Fruit fly (Drosophila melanogaster): ENCODE data around the gene AnxB11.
A peak's percentile ranks its signal among the peaks of the same experiment; 100 is the strongest.

The AnxB11 gene

dm6 chrX:16421899-16422412 is at the start of gene AnxB11 (continued):
- TF ChIP-seq CG10431 (GFP tag; optimal IDR thresholded peaks at IDR 0.05) (no peak), CG1603 (tag; optimal IDR thresholded peaks at IDR 0.05) (peak; percentile 37), CG6791 (GFP tag; IDR thresholded peaks at IDR 0.05; ENCODE audit: partially characterized antibody) (peak; percentile 76), CG34224 (GFP tag; IDR thresholded peaks at IDR 0.05; ENCODE audit: partially characterized antibody) (peak; percentile 45; the same call in 2 of the 3 replicates), CG8924 (tag; optimal IDR thresholded peaks at IDR 0.05) (peak; percentile 8), hkb (optimal IDR thresholded peaks at IDR 0.05) (no peak), hkb (GFP tag; IDR thresholded peaks at IDR 0.05) (0 out of 2 replicates have a peak, but pooled peaks have one; percentile 13), Jarid2 (GFP tag; optimal IDR thresholded peaks at IDR 0.05) (peak; percentile 74), Awh (GFP tag; IDR thresholded peaks at IDR 0.05) (0 out of 2 replicates have a peak, but pooled peaks have one; percentile 7), CG2712 (tag; optimal IDR thresholded peaks at IDR 0.05) (peak; percentile 23), sens (GFP tag) (no peak), Sin3A (optimal IDR thresholded peaks at IDR 0.05) (peak; percentile 29), tna (GFP tag; IDR thresholded peaks at IDR 0.05; ENCODE audit: partially characterized antibody) (peak; percentile 68), sob (GFP tag; IDR thresholded peaks at IDR 0.05) (peak; percentile 26; the same call in 1 of the 2 replicates), ato (GFP tag; IDR thresholded peaks at IDR 0.05; ENCODE audit: partially characterized antibody) (peak; percentile 76), Dll (GFP tag; IDR thresholded peaks at IDR 0.05; ENCODE audit: partially characterized antibody) (peak; percentile 70), CG13424 (tag; optimal IDR thresholded peaks at IDR 0.05) (no peak), CG4617 (GFP tag; optimal IDR thresholded peaks at IDR 0.05; ENCODE audit: borderline replicate concordance) (peak; percentile 23), lilli (GFP tag; optimal IDR thresholded peaks at IDR 0.05) (no peak), Opbp (GFP tag; IDR thresholded peaks at IDR 0.05; ENCODE audit: partially characterized antibody) (peak; percentile 74; the same call in 2 of the 3 replicates), CG14860 (GFP tag; IDR thresholded peaks at IDR 0.05; ENCODE audit: partially characterized antibody) (peak; percentile 50), MESR4 (GFP tag; optimal IDR thresholded peaks at IDR 0.05) (peak; percentile 53), D19A (tag; optimal IDR thresholded peaks at IDR 0.05) (no peak), bbx (GFP tag; IDR thresholded peaks at IDR 0.05; ENCODE audit: partially characterized antibody) (peak; percentile 72), HLH4C (GFP tag; IDR thresholded peaks at IDR 0.05; ENCODE audit: partially characterized antibody) (peak; percentile 74), CG6683 (GFP tag; optimal IDR thresholded peaks at IDR 0.05) (no peak), CG7928 (GFP tag; optimal IDR thresholded peaks at IDR 0.05) (peak; percentile 88), CG2129 (GFP tag; IDR thresholded peaks at IDR 0.05; ENCODE audit: partially characterized antibody) (no peak), Ptx1 (GFP tag; IDR thresholded peaks at IDR 0.05) (no peak), bsh (GFP tag; optimal IDR thresholded peaks at IDR 0.05) (no peak), CG8944 (GFP tag; optimal IDR thresholded peaks at IDR 0.05) (no peak), CG1529 (GFP tag; optimal IDR thresholded peaks at IDR 0.05) (peak; percentile 86), CG32767 (GFP tag; IDR thresholded peaks at IDR 0.05) (peak; percentile 52; the same call in 1 of the 2 replicates), CG4282 (GFP tag; optimal IDR thresholded peaks at IDR 0.05) (no peak), Doc3 (GFP tag; IDR thresholded peaks at IDR 0.05; ENCODE audit: partially characterized antibody) (0 out of 3 replicates have a peak, but pooled peaks have one; percentile 26), gem (tag; optimal IDR thresholded peaks at IDR 0.05) (no peak), MBD-R2 (GFP tag; IDR thresholded peaks at IDR 0.05) (peak; percentile 37; the same call in 1 of the 2 replicates), Dp (GFP tag; optimal IDR thresholded peaks at IDR 0.05) (peak; percentile 70), psq (GFP tag; optimal IDR thresholded peaks at IDR 0.05) (no peak), dpn (GFP tag; optimal IDR thresholded peaks at IDR 0.05) (no peak), lab (GFP tag; optimal IDR thresholded peaks at IDR 0.05) (peak; percentile 17), vnd (GFP tag; IDR thresholded peaks at IDR 0.05; ENCODE audit: partially characterized antibody) (peak; percentile 33; the same call in 2 of the 3 replicates), esg (GFP tag; conservative IDR thresholded peaks at IDR 0.05) (no peak)

Data from whole organism, embryonic.